Worm (Caenorhabditis elegans) whole organism, mixed stage, embryonic: ENCODE measurements around the gene T26G10.1.
A peak's percentile ranks its signal among the peaks of the same experiment; 100 is the strongest.

Experiments used
- blmp-1 ChIP-seq: fragments of 150-350 bp; optimal IDR thresholded peaks from 2 replicates; lab custom pipeline; 2014; ENCODE audit warnings: missing biosample characterization, missing genetic modification characterization
- elt-1 ChIP-seq: sonication (generic microtip); optimal IDR thresholded peaks from 2 replicates; lab custom pipeline; 2017; ENCODE audit warnings: missing genetic modification characterization, mild to moderate bottlenecking, missing compliant biosample characterization, antibody characterized with exemption, moderate library complexity, borderline replicate concordance; ENCODE audit not compliant: insufficient read depth
- mls-2 ChIP-seq: sonication (generic microtip); optimal IDR thresholded peaks from 2 replicates; lab custom pipeline; 2016; ENCODE audit warnings: mild to moderate bottlenecking, missing genetic modification characterization, moderate library complexity, missing compliant biosample characterization
- nhr-237 ChIP-seq: fragments of 150-350 bp; optimal IDR thresholded peaks from 2 replicates; lab custom pipeline; 2014; ENCODE audit warnings: missing biosample characterization, missing genetic modification characterization
- nhr-28 ChIP-seq: fragments of 150-350 bp; optimal IDR thresholded peaks from 2 replicates; lab custom pipeline; 2014; ENCODE audit warnings: missing biosample characterization, missing genetic modification characterization
- snpc-4 ChIP-seq: fragments of 150-350 bp; optimal IDR thresholded peaks from 2 replicates; lab custom pipeline; 2014; ENCODE audit warnings: missing biosample characterization, missing genetic modification characterization
- tbx-8 ChIP-seq: fragments of 200-800 bp; sonication (Bioruptor generic); optimal IDR thresholded peaks from 2 replicates; lab custom pipeline; 2018; ENCODE audit warnings: mild to moderate bottlenecking, missing genetic modification characterization, moderate library complexity, missing compliant biosample characterization

DNA sequence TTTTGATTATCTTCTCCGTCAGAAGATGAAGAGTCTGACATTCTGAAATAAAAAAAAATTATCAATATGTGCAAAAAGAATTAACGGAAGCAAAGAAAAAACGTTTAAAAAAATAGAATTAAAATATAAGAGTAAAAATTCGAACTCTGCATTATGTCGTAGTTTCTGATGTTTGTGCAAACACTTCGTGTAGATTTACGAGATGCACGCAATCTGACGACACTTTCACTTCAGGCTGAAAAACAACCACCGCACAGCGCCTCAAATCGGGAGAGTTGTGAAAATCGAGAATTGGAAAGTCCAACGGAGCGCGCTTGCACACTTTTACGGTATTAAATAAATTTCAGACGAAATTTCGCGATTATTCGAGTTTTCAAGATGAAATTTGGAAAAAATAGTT lies at the start of gene T26G10.1:
- TF ChIP-seq elt-1 (no peak), blmp-1 (tag; lab: Kevin White, UChicago) (peak; percentile 43), tbx-8 (GFP tag; lab: Kevin White, UChicago) (no peak), nhr-28 (tag; lab: Kevin White, UChicago) (no peak), snpc-4 (tag; lab: Kevin White, UChicago) (no peak), nhr-237 (tag; lab: Kevin White, UChicago) (peak; percentile 30), mls-2 (tag; lab: Kevin White, UChicago) (no peak)
